Fruit fly (Drosophila melanogaster): ENCODE data around the gene DIP-epsilon.

Gene DIP-epsilon

dm6 chr2L:6338367-6338975, 72.7 kb downstream of the DIP-epsilon start, which contains the start of the genes Pez and Cpr (continued):
- TF ChIP-seq CG11093 (GFP tag; IDR thresholded peaks at IDR 0.05) (no peak), CG6854 (GFP tag; optimal IDR thresholded peaks at IDR 0.05) (no peak), sisA (GFP tag; IDR thresholded peaks at IDR 0.05) (no peak), gsb-n (tag; optimal IDR thresholded peaks at IDR 0.05) (no peak), mirr (GFP tag; optimal IDR thresholded peaks at IDR 0.05) (peak; percentile 50), Xrp1 (GFP tag; IDR thresholded peaks at IDR 0.05) (no peak), CG12744 (GFP tag; optimal IDR thresholded peaks at IDR 0.05) (no peak), Jarid2 (GFP tag; optimal IDR thresholded peaks at IDR 0.05) (peak; percentile 79), chif (GFP tag; optimal IDR thresholded peaks at IDR 0.05) (no peak), CG2120 (GFP tag; optimal IDR thresholded peaks at IDR 0.05) (peak; percentile 56), Opbp (GFP tag; IDR thresholded peaks at IDR 0.05; ENCODE audit: partially characterized antibody) (peak; percentile 79), CG7357 (GFP tag; IDR thresholded peaks at IDR 0.05) (no peak), Dip2 (GFP tag; IDR thresholded peaks at IDR 0.05) (peak; percentile 92), pros (GFP tag; optimal IDR thresholded peaks at IDR 0.05) (no peak), CG11723 (GFP tag; optimal IDR thresholded peaks at IDR 0.05) (no peak), Spps (tag; optimal IDR thresholded peaks at IDR 0.05) (no peak), Drgx (GFP tag; IDR thresholded peaks at IDR 0.05) (peak; percentile 19; the same call in 1 of the 2 replicates), CG17361 (GFP tag; IDR thresholded peaks at IDR 0.05) (no peak), twi (tag; optimal IDR thresholded peaks at IDR 0.05) (no peak), ttk (GFP tag; IDR thresholded peaks at IDR 0.05) (no peak), rib (GFP tag; IDR thresholded peaks at IDR 0.05) (no peak), Atf-2 (GFP tag; optimal IDR thresholded peaks at IDR 0.05) (no peak), CG9876 (GFP tag; optimal IDR thresholded peaks at IDR 0.05) (no peak), CG2129 (GFP tag; IDR thresholded peaks at IDR 0.05; ENCODE audit: partially characterized antibody) (peak; percentile 64; the same call in 1 of the 2 replicates), Ravus (GFP tag; IDR thresholded peaks at IDR 0.05) (no peak), CG14965 (GFP tag; optimal IDR thresholded peaks at IDR 0.05; ENCODE audit: borderline replicate concordance) (no peak), ato (GFP tag; IDR thresholded peaks at IDR 0.05; ENCODE audit: partially characterized antibody) (peak; percentile 59), CG1024 (GFP tag; IDR thresholded peaks at IDR 0.05) (peak; percentile 48; the same call in 1 of the 2 replicates), bowl (GFP tag; IDR thresholded peaks at IDR 0.05) (no peak), tin (GFP tag; optimal IDR thresholded peaks at IDR 0.05) (peak; percentile 45), B-H2 (GFP tag; optimal IDR thresholded peaks at IDR 0.05) (no peak), CG34422 (GFP tag; IDR thresholded peaks at IDR 0.05) (no peak), stc (GFP tag; IDR thresholded peaks at IDR 0.05) (peak; percentile 34; the same call in 1 of the 2 replicates), CG7963 (GFP tag; IDR thresholded peaks at IDR 0.05; ENCODE audit: partially characterized antibody) (peak; percentile 79), gcm (GFP tag; optimal IDR thresholded peaks at IDR 0.05) (no peak), Hr78 (GFP tag; optimal IDR thresholded peaks at IDR 0.05) (no peak), ATbp (GFP tag; optimal IDR thresholded peaks at IDR 0.05) (no peak), gro (GFP tag; optimal IDR thresholded peaks at IDR 0.05) (peak; percentile 46), kay (GFP tag; optimal IDR thresholded peaks at IDR 0.05) (peak; percentile 4), ham (GFP tag; IDR thresholded peaks at IDR 0.05) (no peak), lov (optimal IDR thresholded peaks at IDR 0.05) (no peak), lov (GFP tag; IDR thresholded peaks at IDR 0.05) (no peak), CG6654 (GFP tag; optimal IDR thresholded peaks at IDR 0.05) (peak; percentile 50), Dek (tag; optimal IDR thresholded peaks at IDR 0.05) (no peak), CG18619 (GFP tag; optimal IDR thresholded peaks at IDR 0.05) (peak; percentile 45), CG12104 (GFP tag; optimal IDR thresholded peaks at IDR 0.05) (no peak), CG15514 (GFP tag; optimal IDR thresholded peaks at IDR 0.05) (peak; percentile 68), CG12071 (GFP tag; optimal IDR thresholded peaks at IDR 0.05) (no peak), nau (GFP tag; optimal IDR thresholded peaks at IDR 0.05) (no peak), CG8359 (GFP tag; optimal IDR thresholded peaks at IDR 0.05; ENCODE audit: borderline replicate concordance) (no peak)
